Worm (Caenorhabditis elegans): ENCODE results near the gene W06G6.9.

ce11 chrV:16682886-16683285 is 36.6 kb upstream of the W06G6.9 start, which contains the start of gene srw-36:
- TF ChIP-seq pqm-1 (tag; optimal IDR thresholded peaks at IDR 0.05) (no peak), pax-1 (tag; optimal IDR thresholded peaks at IDR 0.05) (no peak), pha-2 (tag; optimal IDR thresholded peaks at IDR 0.05) (no peak), pros-1 (tag; optimal IDR thresholded peaks at IDR 0.05) (no peak), dmd-4 (tag; optimal IDR thresholded peaks at IDR 0.05; ENCODE audit: borderline replicate concordance) (no peak), ahr-1 (tag; optimal IDR thresholded peaks at IDR 0.05) (no peak), fkh-10 (GFP tag; optimal IDR thresholded peaks at IDR 0.05) (no peak)

Measured in whole organism, late embryonic.